Worm (Caenorhabditis elegans) whole organism, L4 larva: ENCODE measurements around the gene cpd-2.

Source experiments
- F37D6.2 ChIP-seq: sonication (generic microtip); optimal IDR thresholded peaks from 2 replicates; lab custom pipeline; 2016; ENCODE audit warnings: mild to moderate bottlenecking, missing genetic modification characterization, missing compliant biosample characterization
- T26A8.4 ChIP-seq: fragments of 200-800 bp; sonication (Bioruptor generic); IDR thresholded peaks from 2 replicates; pipeline ENCODE4 v1.3.6; 2022; ENCODE audit warnings: missing genetic modification characterization, missing compliant biosample characterization
- Y75B8A.6 ChIP-seq: fragments of 200-800 bp; sonication (Bioruptor generic); IDR thresholded peaks from 2 replicates; pipeline ENCODE4 v1.3.6; 2022; ENCODE audit warnings: missing genetic modification reagents, missing genetic modification characterization, missing compliant biosample characterization
- ZK337.2 ChIP-seq: fragments of 200-800 bp; sonication (Bioruptor generic); IDR thresholded peaks from 2 replicates; pipeline ENCODE4 v1.3.6; 2022; ENCODE audit warnings: missing genetic modification reagents, missing genetic modification characterization, missing compliant biosample characterization
- aha-1 ChIP-seq: fragments of 150-350 bp; peaks from one replicate; lab custom pipeline; 2014; ENCODE audit warnings: missing biosample characterization, missing genetic modification characterization
- aly-2 ChIP-seq: sonication (generic microtip); optimal IDR thresholded peaks from 2 replicates; lab custom pipeline; 2018; ENCODE audit warnings: missing biosample characterization, missing genetic modification characterization
- ceh-44 ChIP-seq: fragments of 200-800 bp; sonication (Bioruptor generic); IDR thresholded peaks from 2 replicates; pipeline ENCODE4 v1.3.6; 2022; ENCODE audit warnings: missing genetic modification reagents, missing genetic modification characterization, missing compliant biosample characterization
- ceh-82 ChIP-seq: sonication (generic microtip); optimal IDR thresholded peaks from 2 replicates; lab custom pipeline; 2017; ENCODE audit warnings: missing biosample characterization, missing genetic modification characterization
- ces-1 ChIP-seq: fragments of 150-350 bp; sonication (generic microtip); optimal IDR thresholded peaks from 4 replicates; lab custom pipeline; 2014; ENCODE audit warnings: missing biosample characterization, missing genetic modification reagents, missing genetic modification characterization
- ctbp-1 ChIP-seq: fragments of 200-800 bp; sonication (Bioruptor generic); IDR thresholded peaks from 2 replicates; pipeline ENCODE4 v1.3.6; 2022; ENCODE audit warnings: missing genetic modification reagents, missing genetic modification characterization, missing compliant biosample characterization
- daf-12 ChIP-seq: fragments of 150-350 bp; optimal IDR thresholded peaks from 2 replicates; lab custom pipeline; 2014; ENCODE audit warnings: missing biosample characterization, missing genetic modification reagents, missing genetic modification characterization
- dmd-6 ChIP-seq: fragments of 200-800 bp; sonication (Bioruptor generic); IDR thresholded peaks from 2 replicates; pipeline ENCODE4 v1.3.6; 2022; ENCODE audit warnings: missing genetic modification reagents, missing genetic modification characterization, missing compliant biosample characterization
- duxl-1 ChIP-seq: sonication (generic microtip); optimal IDR thresholded peaks from 2 replicates; lab custom pipeline; 2016; ENCODE audit warnings: mild to moderate bottlenecking, missing genetic modification characterization, moderate library complexity, missing compliant biosample characterization; ENCODE audit not compliant: poor library complexity
- dve-1 ChIP-seq: sonication (generic microtip); optimal IDR thresholded peaks from 2 replicates; lab custom pipeline; 2017; ENCODE audit warnings: antibody characterized with exemption, mild to moderate bottlenecking, missing genetic modification characterization, missing compliant biosample characterization; ENCODE audit not compliant: insufficient read depth
- egl-27 ChIP-seq: sonication (generic microtip); optimal IDR thresholded peaks from 3 replicates; lab custom pipeline; 2017; ENCODE audit warnings: missing biosample characterization, missing genetic modification reagents, missing genetic modification characterization
- egl-43 ChIP-seq: fragments of 200-800 bp; sonication (Bioruptor generic); IDR thresholded peaks from 2 replicates; pipeline ENCODE4 v1.3.6; 2022; ENCODE audit warnings: missing genetic modification reagents, missing genetic modification characterization, missing compliant biosample characterization
- fkh-10 ChIP-seq: fragments of 150-350 bp; optimal IDR thresholded peaks from 2 replicates; lab custom pipeline; 2014; ENCODE audit warnings: missing biosample characterization, missing genetic modification reagents, missing genetic modification characterization
- fos-1 ChIP-seq: fragments of 150-350 bp; optimal IDR thresholded peaks from 2 replicates; lab custom pipeline; 2014; ENCODE audit warnings: missing biosample characterization, missing genetic modification characterization
- gei-8 ChIP-seq: fragments of 200-800 bp; sonication (Bioruptor generic); optimal IDR thresholded peaks from 2 replicates; lab custom pipeline; 2018; ENCODE audit warnings: mild to moderate bottlenecking, missing genetic modification characterization, missing compliant biosample characterization
- hif-1 ChIP-seq, 2 experiments: sonication (generic microtip); optimal IDR thresholded peaks; 2 replicates each; lab custom pipeline; 2016 to 2017; ENCODE audit warnings: missing compliant biosample characterization in 2 of 2, missing genetic modification characterization in 2 of 2, missing genetic modification reagents in 2 of 2, missing genotype in 2 of 2, mild to moderate bottlenecking in 1 of 2
- hlh-30 ChIP-seq: sonication (generic microtip); optimal IDR thresholded peaks from 2 replicates; lab custom pipeline; 2017; ENCODE audit warnings: antibody characterized with exemption, mild to moderate bottlenecking, missing genetic modification characterization, missing compliant biosample characterization; ENCODE audit not compliant: insufficient read depth
- hmg-1.1 ChIP-seq: fragments of 200-800 bp; sonication (Bioruptor generic); IDR thresholded peaks from 2 replicates; pipeline ENCODE4 v1.3.6; 2022; ENCODE audit warnings: missing genetic modification reagents, missing genetic modification characterization, missing compliant biosample characterization
- jun-1 ChIP-seq: fragments of 150-350 bp; optimal IDR thresholded peaks from 2 replicates; lab custom pipeline; 2014; ENCODE audit warnings: missing biosample characterization, missing genetic modification reagents, missing genetic modification characterization
- lin-1 ChIP-seq: fragments of 200-800 bp; sonication (Bioruptor generic); IDR thresholded peaks from 2 replicates; pipeline ENCODE4 v1.3.6; 2022; ENCODE audit warnings: missing genetic modification reagents, missing genetic modification characterization, missing compliant biosample characterization
- lin-13 ChIP-seq: fragments of 150-350 bp; optimal IDR thresholded peaks from 2 replicates; lab custom pipeline; 2014; ENCODE audit warnings: missing biosample characterization, missing genetic modification reagents, missing genetic modification characterization
- lin-15B ChIP-seq: fragments of 150-350 bp; sonication (generic microtip); optimal IDR thresholded peaks from 3 replicates; lab custom pipeline; 2014; ENCODE audit warnings: missing biosample characterization, missing genetic modification characterization
- lir-3 ChIP-seq: sonication (generic microtip); optimal IDR thresholded peaks from 2 replicates; lab custom pipeline; 2016; ENCODE audit warnings: mild to moderate bottlenecking, missing genetic modification characterization, missing compliant biosample characterization
- lsy-2 ChIP-seq, 2 experiments: fragments of 150-350 bp in 1 of 2; sonication (generic microtip) in 1 of 2; optimal IDR thresholded peaks; 2 replicates each; lab custom pipeline; 2014 to 2017; ENCODE audit warnings: missing biosample characterization in 2 of 2, missing genetic modification characterization in 2 of 2
- madf-9 ChIP-seq: fragments of 200-800 bp; sonication (Bioruptor generic); conservative IDR thresholded peaks from 2 replicates; pipeline ENCODE4 v1.3.6; 2022; ENCODE audit warnings: missing genetic modification reagents, missing genetic modification characterization, missing compliant biosample characterization
- mdl-1 ChIP-seq, 2 experiments: fragments of 150-350 bp in 1 of 2; sonication (generic microtip) in 1 of 2; optimal IDR thresholded peaks; 2 replicates each; lab custom pipeline; 2014 to 2017; ENCODE audit warnings: missing biosample characterization in 2 of 2, missing genetic modification characterization in 2 of 2
- mep-1 ChIP-seq: fragments of 150-350 bp; sonication (generic microtip); optimal IDR thresholded peaks from 3 replicates; lab custom pipeline; 2014; ENCODE audit warnings: missing biosample characterization, missing genetic modification characterization
- mes-2 ChIP-seq: sonication (generic microtip); optimal IDR thresholded peaks from 2 replicates; lab custom pipeline; 2016; ENCODE audit warnings: missing genotype, mild to moderate bottlenecking, missing genetic modification characterization, missing compliant biosample characterization; ENCODE audit not compliant: poor library complexity, severe bottlenecking
- mxl-2 ChIP-seq: fragments of 200-800 bp; sonication (Bioruptor generic); conservative IDR thresholded peaks from 2 replicates; pipeline ENCODE4 v1.3.6; 2022; ENCODE audit warnings: missing genetic modification reagents, missing genetic modification characterization, missing compliant biosample characterization
- mxl-3 ChIP-seq: fragments of 200-800 bp; sonication (Bioruptor generic); optimal IDR thresholded peaks from 2 replicates; lab custom pipeline; 2018; ENCODE audit warnings: mild to moderate bottlenecking, missing genetic modification characterization, missing compliant biosample characterization
- nhr-10 ChIP-seq: fragments of 150-350 bp; optimal IDR thresholded peaks from 2 replicates; lab custom pipeline; 2014; ENCODE audit warnings: missing biosample characterization, missing genetic modification characterization
- nhr-102 ChIP-seq: sonication (generic microtip); optimal IDR thresholded peaks from 2 replicates; lab custom pipeline; 2016; ENCODE audit warnings: mild to moderate bottlenecking, missing genetic modification characterization, moderate library complexity, missing compliant biosample characterization
- nhr-11 ChIP-seq: fragments of 150-350 bp; optimal IDR thresholded peaks from 2 replicates; lab custom pipeline; 2014; ENCODE audit warnings: missing biosample characterization, missing genetic modification characterization
- nhr-237 ChIP-seq: sonication (generic microtip); optimal IDR thresholded peaks from 2 replicates; lab custom pipeline; 2017; ENCODE audit warnings: missing biosample characterization, missing genetic modification characterization
- nhr-48 ChIP-seq: sonication (generic microtip); optimal IDR thresholded peaks from 2 replicates; lab custom pipeline; 2016; ENCODE audit warnings: mild to moderate bottlenecking, missing genetic modification characterization, missing compliant biosample characterization
- nhr-6 ChIP-seq: fragments of 150-350 bp; optimal IDR thresholded peaks from 2 replicates; lab custom pipeline; 2014; ENCODE audit warnings: missing biosample characterization, missing genetic modification characterization
- nhr-76 ChIP-seq: fragments of 150-350 bp; optimal IDR thresholded peaks from 2 replicates; lab custom pipeline; 2014; ENCODE audit warnings: missing biosample characterization, missing genetic modification characterization
- nhr-77 ChIP-seq: fragments of 150-350 bp; optimal IDR thresholded peaks from 2 replicates; lab custom pipeline; 2014; ENCODE audit warnings: missing biosample characterization, missing genetic modification characterization
- php-3 ChIP-seq: fragments of 200-800 bp; sonication (Bioruptor generic); IDR thresholded peaks from 2 replicates; pipeline ENCODE4 v1.3.6; 2022; ENCODE audit warnings: missing genetic modification reagents, missing genetic modification characterization, missing compliant biosample characterization
- pqm-1 ChIP-seq: sonication (generic microtip); optimal IDR thresholded peaks from 2 replicates; lab custom pipeline; 2017; ENCODE audit warnings: missing biosample characterization, missing genetic modification characterization
- saeg-2 ChIP-seq: fragments of 200-800 bp; sonication (Bioruptor generic); IDR thresholded peaks from 2 replicates; pipeline ENCODE4 v1.3.6; 2022; ENCODE audit warnings: missing genetic modification reagents, missing genetic modification characterization, missing compliant biosample characterization
- set-16 ChIP-seq: fragments of 200-800 bp; sonication (Bioruptor generic); IDR thresholded peaks from 2 replicates; pipeline ENCODE4 v1.3.6; 2022; ENCODE audit warnings: missing genetic modification reagents, missing genetic modification characterization, missing compliant biosample characterization
- skn-1 ChIP-seq: fragments of 150-350 bp; optimal IDR thresholded peaks from 2 replicates; lab custom pipeline; 2014; ENCODE audit warnings: missing biosample characterization, missing genetic modification characterization
- snpc-1.2 ChIP-seq: fragments of 200-800 bp; sonication (Bioruptor generic); IDR thresholded peaks from 2 replicates; pipeline ENCODE4 v1.3.6; 2022; ENCODE audit warnings: missing genetic modification reagents, missing genetic modification characterization, missing compliant biosample characterization
- spr-1 ChIP-seq: sonication (generic microtip); optimal IDR thresholded peaks from 2 replicates; lab custom pipeline; 2016; ENCODE audit warnings: mild to moderate bottlenecking, missing genetic modification characterization, missing compliant biosample characterization
- spr-3 ChIP-seq: fragments of 200-800 bp; sonication (Bioruptor generic); optimal IDR thresholded peaks from 2 replicates; lab custom pipeline; 2018; ENCODE audit warnings: mild to moderate bottlenecking, missing genetic modification characterization, missing compliant biosample characterization
- zfp-3 ChIP-seq: fragments of 200-800 bp; sonication (Bioruptor generic); conservative IDR thresholded peaks from 2 replicates; pipeline ENCODE4 v1.3.6; 2022; ENCODE audit warnings: missing genetic modification reagents, missing genetic modification characterization, missing compliant biosample characterization

The cpd-2 gene

DNA sequence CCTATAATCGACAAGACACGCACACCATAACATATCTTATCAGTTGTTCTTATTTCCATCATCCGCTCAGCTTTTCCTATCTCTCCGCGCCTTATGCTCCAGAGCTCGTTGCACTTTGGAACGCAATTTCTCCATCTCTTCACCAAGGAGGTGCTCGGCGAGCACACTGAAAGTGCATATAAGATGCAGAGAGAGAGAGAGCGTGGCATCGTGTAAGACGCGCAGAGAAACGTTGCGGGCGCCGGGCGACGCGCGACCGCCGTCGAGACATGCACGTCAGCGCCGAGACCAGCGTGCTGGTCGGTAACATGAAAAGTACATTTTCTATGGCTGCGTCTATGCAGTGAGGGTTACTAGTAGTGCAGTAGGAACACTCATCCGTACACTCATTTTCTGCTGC lies 25.1 kb upstream of the cpd-2 start:
- TF ChIP-seq nhr-11 (tag; lab: Kevin White, UChicago) (peak; percentile 91), lin-1 (no peak), saeg-2 (peak; percentile 78), hif-1 (tag; optimal IDR thresholded peaks at IDR 0.05; lab: Kevin White, UChicago) (peak; percentile 29 to 94), lir-3 (tag; lab: Kevin White, UChicago) (peak; percentile 14), fkh-10 (GFP tag; lab: Kevin White, UChicago) (peak; percentile 61), spr-1 (tag; lab: Kevin White, UChicago) (peak; percentile 75), lsy-2 (tag; optimal IDR thresholded peaks at IDR 0.05; lab: Kevin White, UChicago) (peak; percentile 69 to 71), skn-1 (no peak), egl-43 (GFP tag; lab: Robert Waterston, UW) (no peak), duxl-1 (tag; lab: Kevin White, UChicago) (peak; percentile 5), pqm-1 (tag; lab: Kevin White, UChicago) (peak; percentile 55), mxl-2 (GFP tag; lab: Robert Waterston, UW) (no peak), php-3 (peak; percentile 73), nhr-102 (tag; lab: Kevin White, UChicago) (peak; percentile 74), ceh-82 (tag; lab: Kevin White, UChicago) (no peak), hlh-30 (tag; lab: Kevin White, UChicago) (peak; percentile 81), madf-9 (GFP tag; lab: Robert Waterston, UW) (0 out of 2 replicates have a peak, but pooled peaks have one; percentile 44), ZK337.2 (GFP tag; lab: Robert Waterston, UW) (0 out of 2 replicates have a peak, but pooled peaks have one; percentile 13), aly-2 (no peak), nhr-77 (tag; lab: Kevin White, UChicago) (peak; percentile 62), nhr-48 (peak; percentile 91), egl-27 (tag; lab: Kevin White, UChicago) (no peak), daf-12 (no peak), mdl-1 (tag; optimal IDR thresholded peaks at IDR 0.05; lab: Kevin White, UChicago) (peak; percentile 85 to 94), ctbp-1 (GFP tag; lab: Robert Waterston, UW) (peak; percentile 92), fos-1 (tag; lab: Kevin White, UChicago) (no peak), mes-2 (tag; lab: Kevin White, UChicago) (peak; percentile 57), Y75B8A.6 (GFP tag; lab: Robert Waterston, UW) (no peak), zfp-3 (GFP tag; lab: Robert Waterston, UW) (no peak), ces-1 (GFP tag; lab: Kevin White, UChicago) (no peak), snpc-1.2 (GFP tag; lab: Robert Waterston, UW) (no peak), lin-15B (tag; lab: Kevin White, UChicago) (no peak), hmg-1.1 (GFP tag; lab: Robert Waterston, UW) (peak; percentile 92), dve-1 (tag; lab: Kevin White, UChicago) (peak; percentile 88), spr-3 (GFP tag; lab: Kevin White, UChicago) (no peak), mxl-3 (peak; percentile 88), gei-8 (GFP tag; lab: Kevin White, UChicago) (peak; percentile 69), nhr-76 (no peak), set-16 (GFP tag; lab: Robert Waterston, UW) (peak; percentile 90), mep-1 (tag; lab: Kevin White, UChicago) (peak; percentile 82), nhr-10 (tag; lab: Kevin White, UChicago) (peak; percentile 76), T26A8.4 (peak; percentile 60; the same call in 1 of the 2 replicates), lin-13 (GFP tag; lab: Kevin White, UChicago) (peak; percentile 60), nhr-237 (no peak), dmd-6 (GFP tag; lab: Robert Waterston, UW) (peak; percentile 90), jun-1 (tag; lab: Kevin White, UChicago) (peak; percentile 21), F37D6.2 (tag; lab: Kevin White, UChicago) (peak; percentile 65), aha-1 (tag; lab: Kevin White, UChicago) (peak; percentile 84), nhr-6 (tag; lab: Kevin White, UChicago) (peak; percentile 73), ceh-44 (GFP tag; lab: Robert Waterston, UW) (no peak)
